Fruit fly (Drosophila melanogaster): ENCODE results near the gene CG31817.

DNA sequence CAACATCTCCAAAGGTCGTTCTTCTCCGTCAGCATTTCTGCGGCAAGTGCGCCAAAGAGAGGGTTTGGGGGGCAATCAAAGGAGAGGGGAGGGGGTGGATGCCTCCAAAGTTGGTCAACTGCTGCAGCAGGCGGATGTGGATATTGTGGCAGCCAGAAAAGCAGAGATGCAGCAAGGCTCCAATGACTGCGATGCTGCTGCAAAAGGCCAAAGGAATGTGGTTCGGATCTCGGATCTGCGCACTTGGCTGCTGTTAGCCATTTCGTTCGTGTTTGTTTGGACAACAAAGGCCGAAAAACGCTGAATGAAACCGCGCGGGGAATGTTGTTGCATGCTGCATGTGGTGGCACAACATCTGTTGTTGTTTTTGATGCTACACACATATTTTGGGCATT, 55.6 kb downstream of the CG31817 start:
- no peak for TF ChIP-seq psq (optimal IDR thresholded peaks at IDR 0.05)
- TF ChIP-seq ttk (optimal IDR thresholded peaks at IDR 0.05), result no peak
- TF ChIP-seq h (optimal IDR thresholded peaks at IDR 0.05), result no peak

All from Kc167 (cell line).